Fruit fly (Drosophila melanogaster) whole organism, embryonic: ENCODE measurements around the gene foi.

Experiments
- Bgb ChIP-seq: fragments of 200-800 bp; sonication (Bioruptor generic); IDR thresholded peaks from 2 replicates; pipeline ENCODE4 v1.3.6; 2022; ENCODE audit warnings: missing biosample characterization, missing genetic modification characterization; ENCODE audit not compliant: partially characterized antibody
- Blimp-1 ChIP-seq: fragments of 200-800 bp; sonication (Bioruptor generic); optimal IDR thresholded peaks from 3 replicates; lab custom pipeline; 2018; ENCODE audit warnings: missing biosample characterization, missing genetic modification characterization, mild to moderate bottlenecking, moderate library complexity, missing genetic modification reagents
- CG10366 ChIP-seq: fragments of 200-800 bp; sonication (Bioruptor generic); IDR thresholded peaks from 2 replicates; pipeline ENCODE4 v1.3.6; 2022; ENCODE audit warnings: missing biosample characterization, missing genetic modification characterization
- CG10543 ChIP-seq: fragments of 200-800 bp; sonication (Bioruptor generic); optimal IDR thresholded peaks from 3 replicates; lab custom pipeline; 2017; ENCODE audit warnings: missing biosample characterization, mild to moderate bottlenecking, missing genetic modification characterization, moderate library complexity
- CG10654 ChIP-seq: fragments of 200-800 bp; sonication (Bioruptor generic); optimal IDR thresholded peaks from 2 replicates; lab custom pipeline; 2016; ENCODE audit warnings: missing biosample characterization, missing genetic modification characterization
- CG10959 ChIP-seq: fragments of 200-800 bp; sonication (Bioruptor generic); IDR thresholded peaks from 2 replicates; pipeline ENCODE4 v1.3.6; 2022; ENCODE audit warnings: missing biosample characterization, missing genetic modification characterization
- CG12769 ChIP-seq: fragments of 200-800 bp; sonication (Bioruptor generic); optimal IDR thresholded peaks from 2 replicates; lab custom pipeline; 2019; ENCODE audit warnings: missing biosample characterization, mild to moderate bottlenecking, missing genetic modification characterization, moderate library complexity
- CG15269 ChIP-seq: fragments of 200-800 bp; sonication (Bioruptor generic); optimal IDR thresholded peaks from 2 replicates; lab custom pipeline; 2018; ENCODE audit warnings: missing biosample characterization, mild to moderate bottlenecking, missing genetic modification characterization, moderate library complexity
- CG16779 ChIP-seq: fragments of 200-800 bp; sonication (Bioruptor generic); IDR thresholded peaks from 2 replicates; pipeline ENCODE4 v1.3.6; 2022; ENCODE audit warnings: missing biosample characterization, missing genetic modification characterization
- CG2116 ChIP-seq: fragments of 200-800 bp; sonication (Bioruptor generic); optimal IDR thresholded peaks from 3 replicates; lab custom pipeline; 2018; ENCODE audit warnings: missing biosample characterization, mild to moderate bottlenecking, missing genetic modification characterization
- CG3407 ChIP-seq: fragments of 200-800 bp; sonication (Bioruptor generic); optimal IDR thresholded peaks from 2 replicates; lab custom pipeline; 2018; ENCODE audit warnings: missing biosample characterization, mild to moderate bottlenecking, missing genetic modification characterization
- CG34376 ChIP-seq: fragments of 200-800 bp; sonication (Bioruptor generic); optimal IDR thresholded peaks from 2 replicates; lab custom pipeline; 2018; ENCODE audit warnings: missing biosample characterization, mild to moderate bottlenecking, missing genetic modification characterization
- CG42726 ChIP-seq: fragments of 200-800 bp; sonication (Bioruptor generic); IDR thresholded peaks from 2 replicates; pipeline ENCODE4 v1.3.6; 2022; ENCODE audit warnings: missing biosample characterization, missing genetic modification characterization; ENCODE audit not compliant: partially characterized antibody
- CG4404 ChIP-seq: fragments of 200-800 bp; sonication (Bioruptor generic); IDR thresholded peaks from 2 replicates; pipeline ENCODE4 v1.3.6; 2022; ENCODE audit warnings: missing biosample characterization, missing genetic modification characterization
- CG4820 ChIP-seq: fragments of 200-800 bp; sonication (Bioruptor generic); optimal IDR thresholded peaks from 3 replicates; lab custom pipeline; 2016; ENCODE audit warnings: missing biosample characterization, missing genetic modification characterization
- CG5245 ChIP-seq: fragments of 200-800 bp; sonication (Bioruptor generic); optimal IDR thresholded peaks from 3 replicates; lab custom pipeline; 2016; ENCODE audit warnings: missing biosample characterization, missing genetic modification characterization
- CG7963 ChIP-seq: fragments of 200-800 bp; sonication (Bioruptor generic); IDR thresholded peaks from 3 replicates; pipeline ENCODE4 v1.3.6; 2022; ENCODE audit warnings: missing biosample characterization, missing genetic modification characterization; ENCODE audit not compliant: partially characterized antibody
- CG8359 ChIP-seq: fragments of 200-800 bp; sonication (Bioruptor generic); optimal IDR thresholded peaks from 2 replicates; lab custom pipeline; 2017; ENCODE audit warnings: missing biosample characterization, mild to moderate bottlenecking, missing genetic modification characterization, borderline replicate concordance
- CG9932 ChIP-seq: fragments of 200-800 bp; sonication (Bioruptor generic); IDR thresholded peaks from 2 replicates; pipeline ENCODE4 v1.3.6; 2022; ENCODE audit warnings: missing biosample characterization, missing genetic modification characterization
- CHES-1-like ChIP-seq: fragments of 200-800 bp; sonication (Bioruptor generic); optimal IDR thresholded peaks from 2 replicates; lab custom pipeline; 2016; ENCODE audit warnings: missing biosample characterization, missing genetic modification characterization
- Dbx ChIP-seq: fragments of 200-800 bp; sonication (Bioruptor generic); IDR thresholded peaks from 3 replicates; pipeline ENCODE4 v1.3.6; 2022; ENCODE audit warnings: missing biosample characterization, missing genetic modification characterization
- Hr51 ChIP-seq, 2 experiments: fragments of 200-800 bp; sonication (Bioruptor generic); optimal IDR thresholded peaks; 2 replicates in 1 of 2; 3 replicates in 1 of 2; lab custom pipeline; 2016 to 2018; ENCODE audit warnings: missing biosample characterization in 2 of 2, missing genetic modification characterization in 2 of 2, mild to moderate bottlenecking in 1 of 2, moderate library complexity in 1 of 2
- NFAT ChIP-seq: fragments of 200-800 bp; sonication (Bioruptor generic); IDR thresholded peaks from 2 replicates; pipeline ENCODE4 v1.3.6; 2022; ENCODE audit warnings: missing biosample characterization, missing genetic modification characterization
- Nf-YC ChIP-seq: fragments of 200-800 bp; optimal IDR thresholded peaks from 3 replicates; lab custom pipeline; 2019; ENCODE audit warnings: missing biosample characterization, mild to moderate bottlenecking, missing genetic modification characterization, moderate library complexity
- Sox102F ChIP-seq: fragments of 200-800 bp; sonication (Bioruptor generic); optimal IDR thresholded peaks from 2 replicates; lab custom pipeline; 2018; ENCODE audit warnings: missing biosample characterization, mild to moderate bottlenecking, missing genetic modification characterization, moderate library complexity
- Sry-β ChIP-seq: fragments of 200-800 bp; sonication (Bioruptor generic); optimal IDR thresholded peaks from 2 replicates; lab custom pipeline; 2018; ENCODE audit warnings: missing biosample characterization, mild to moderate bottlenecking, missing genetic modification characterization, moderate library complexity
- Tbp ChIP-seq: fragments of >200 bp; optimal IDR thresholded peaks from 2 replicates; lab custom pipeline; 2018; ENCODE audit warnings: missing biosample characterization, missing genetic modification characterization
- cad ChIP-seq: fragments of >200 bp; optimal IDR thresholded peaks from 2 replicates; lab custom pipeline; 2017; ENCODE audit warnings: missing biosample characterization, missing genetic modification characterization
- cg ChIP-seq: fragments of 200-800 bp; sonication (Bioruptor generic); optimal IDR thresholded peaks from 3 replicates; lab custom pipeline; 2019; ENCODE audit warnings: missing biosample characterization, mild to moderate bottlenecking, missing genetic modification characterization, moderate library complexity
- chinmo ChIP-seq: fragments of 200-800 bp; sonication (Bioruptor generic); IDR thresholded peaks from 4 replicates; pipeline ENCODE4 v1.3.6; 2022; ENCODE audit warnings: missing biosample characterization, missing genetic modification characterization; ENCODE audit not compliant: partially characterized antibody
- ci ChIP-seq: fragments of 200-800 bp; sonication (Bioruptor generic); IDR thresholded peaks from 3 replicates; pipeline ENCODE4 v1.3.6; 2022; ENCODE audit warnings: missing biosample characterization, missing genetic modification characterization
- cwo ChIP-seq: fragments of 200-800 bp; sonication (Bioruptor generic); optimal IDR thresholded peaks from 3 replicates; lab custom pipeline; 2017; ENCODE audit warnings: missing biosample characterization, missing genetic modification characterization, mild to moderate bottlenecking, moderate library complexity, missing genetic modification reagents
- emc ChIP-seq: fragments of 200-800 bp; sonication (Bioruptor generic); optimal IDR thresholded peaks from 2 replicates; lab custom pipeline; 2016; ENCODE audit warnings: missing biosample characterization, missing genetic modification characterization
- ems ChIP-seq: fragments of 200-800 bp; sonication (Bioruptor generic); optimal IDR thresholded peaks from 3 replicates; lab custom pipeline; 2016; ENCODE audit warnings: missing biosample characterization, missing genetic modification characterization
- en ChIP-seq: fragments of 200-800 bp; sonication (Bioruptor generic); optimal IDR thresholded peaks from 2 replicates; lab custom pipeline; 2016; ENCODE audit warnings: missing biosample characterization, missing genetic modification characterization
- exex ChIP-seq: fragments of 200-800 bp; sonication (Bioruptor generic); optimal IDR thresholded peaks from 4 replicates; lab custom pipeline; 2018; ENCODE audit warnings: missing biosample characterization, mild to moderate bottlenecking, missing genetic modification characterization, moderate library complexity
- ftz-f1 ChIP-seq: fragments of 200-800 bp; sonication (Bioruptor generic); optimal IDR thresholded peaks from 2 replicates; lab custom pipeline; 2016; ENCODE audit warnings: missing biosample characterization, missing genetic modification characterization
- grau ChIP-seq: fragments of 200-800 bp; optimal IDR thresholded peaks from 3 replicates; lab custom pipeline; 2019; ENCODE audit warnings: missing biosample characterization, mild to moderate bottlenecking, missing genetic modification characterization, moderate library complexity
- gsb ChIP-seq: fragments of 200-800 bp; sonication (Bioruptor generic); IDR thresholded peaks from 2 replicates; pipeline ENCODE4 v1.3.6; 2022; ENCODE audit warnings: missing biosample characterization, missing genetic modification characterization
- knrl ChIP-seq: fragments of 200-800 bp; sonication (Bioruptor generic); IDR thresholded peaks from 3 replicates; pipeline ENCODE4 v1.3.6; 2022; ENCODE audit warnings: missing biosample characterization, missing genetic modification characterization; ENCODE audit not compliant: partially characterized antibody
- luna ChIP-seq: fragments of 200-800 bp; sonication (Bioruptor generic); optimal IDR thresholded peaks from 2 replicates; lab custom pipeline; 2016; ENCODE audit warnings: missing biosample characterization, missing genetic modification characterization
- pita ChIP-seq: fragments of 200-800 bp; sonication (Bioruptor generic); optimal IDR thresholded peaks from 2 replicates; lab custom pipeline; 2017; ENCODE audit warnings: missing biosample characterization, mild to moderate bottlenecking, missing genetic modification characterization
- salm ChIP-seq: fragments of 200-800 bp; sonication (Bioruptor generic); optimal IDR thresholded peaks from 2 replicates; lab custom pipeline; 2018; ENCODE audit warnings: missing biosample characterization, mild to moderate bottlenecking, missing genetic modification characterization
- slbo ChIP-seq: fragments of 200-800 bp; sonication (Bioruptor generic); IDR thresholded peaks from 2 replicates; pipeline ENCODE4 v1.3.6; 2022; ENCODE audit warnings: missing biosample characterization, missing genetic modification characterization
- so ChIP-seq: fragments of 200-800 bp; sonication (Bioruptor generic); IDR thresholded peaks from 3 replicates; pipeline ENCODE4 v1.3.6; 2022; ENCODE audit warnings: missing biosample characterization, missing genetic modification characterization
- sug ChIP-seq: fragments of 200-800 bp; optimal IDR thresholded peaks from 2 replicates; lab custom pipeline; 2019; ENCODE audit warnings: missing biosample characterization, mild to moderate bottlenecking, missing genetic modification characterization, moderate library complexity
- tll ChIP-seq, 2 experiments: fragments of 200-800 bp in 1 of 2; fragments of >200 bp in 1 of 2; sonication (Bioruptor generic) in 1 of 2; optimal IDR thresholded peaks; 2 replicates each; lab custom pipeline; 2017 to 2019; ENCODE audit warnings: missing biosample characterization in 2 of 2, missing genetic modification characterization in 2 of 2, mild to moderate bottlenecking in 1 of 2, moderate library complexity in 1 of 2
- vnd ChIP-seq: fragments of 200-800 bp; sonication (Bioruptor generic); IDR thresholded peaks from 3 replicates; pipeline ENCODE4 v1.3.6; 2022; ENCODE audit warnings: missing biosample characterization, missing genetic modification characterization; ENCODE audit not compliant: partially characterized antibody

foi gene

dm6 chr3L:8553125-8553524 is 28.1 kb downstream of the foi start (continued):
- peak; percentile 6 for TF ChIP-seq sug (tag; lab: Kevin White, UChicago)
- TF ChIP-seq CG10543, result peak; percentile 81
- TF ChIP-seq so (GFP tag; lab: Robert Waterston, UW), result peak; percentile 23; the same call in 1 of the 3 replicates
- TF ChIP-seq CG15269 (tag; lab: Kevin White, UChicago), result peak; percentile 3
- peak; percentile 56; the same call in 1 of the 2 replicates for TF ChIP-seq CG9932 (GFP tag; lab: Robert Waterston, UW)
- TF ChIP-seq CG5245 (GFP tag; lab: Kevin White, UChicago), result no peak
- no peak for TF ChIP-seq CG10366 (GFP tag; lab: Robert Waterston, UW)
- peak; percentile 27; the same call in 1 of the 2 replicates for TF ChIP-seq gsb (GFP tag; lab: Robert Waterston, UW)
- no peak for TF ChIP-seq CG3407
- TF ChIP-seq Nf-YC (tag; lab: Kevin White, UChicago), result peak; percentile 0
- no peak for TF ChIP-seq emc
- peak; percentile 44; the same call in 1 of the 3 replicates for TF ChIP-seq Dbx
- TF ChIP-seq Sry-β (GFP tag; lab: Kevin White, UChicago), result no peak
- peak; percentile 91 for TF ChIP-seq grau (tag; lab: Kevin White, UChicago)
- TF ChIP-seq en, result no peak
- peak; percentile 4 for TF ChIP-seq CHES-1-like (GFP tag; lab: Kevin White, UChicago)
- TF ChIP-seq slbo (GFP tag; lab: Robert Waterston, UW), result 0 out of 2 replicates have a peak, but pooled peaks have one; percentile 34
- 0 out of 2 replicates have a peak, but pooled peaks have one; percentile 21 for TF ChIP-seq CG16779 (GFP tag; lab: Robert Waterston, UW)
- TF ChIP-seq knrl (GFP tag; lab: Robert Waterston, UW), result no peak
- 0 out of 2 replicates have a peak, but pooled peaks have one; percentile 46 for TF ChIP-seq NFAT (GFP tag; lab: Robert Waterston, UW)
- peak; percentile 54; the same call in 1 of the 3 replicates for TF ChIP-seq ci
- peak; percentile 0 for TF ChIP-seq Blimp-1 (GFP tag; lab: Kevin White, UChicago)
- no peak for TF ChIP-seq exex (tag; lab: Kevin White, UChicago)

- no peak for TF ChIP-seq CG8359 (GFP tag; lab: Kevin White, UChicago)
- TF ChIP-seq CG4820 (GFP tag; lab: Kevin White, UChicago), result no peak
- TF ChIP-seq Sry-β (GFP tag; lab: Kevin White, UChicago), result no peak
- TF ChIP-seq ftz-f1 (GFP tag; lab: Kevin White, UChicago), result peak; percentile 74
- TF ChIP-seq knrl (GFP tag; lab: Robert Waterston, UW), result no peak
- no peak for TF ChIP-seq CG10959 (GFP tag; lab: Robert Waterston, UW)
- no peak for TF ChIP-seq vnd (GFP tag; lab: Robert Waterston, UW)
- TF ChIP-seq CG34376, result peak; percentile 19
- no peak for TF ChIP-seq CG2116
- no peak for TF ChIP-seq salm
- TF ChIP-seq pita (GFP tag; lab: Kevin White, UChicago), result no peak
- TF ChIP-seq Sox102F, result no peak
- no peak for TF ChIP-seq Tbp (GFP tag; lab: Kevin White, UChicago)
- peak; percentile 76 for TF ChIP-seq cwo (GFP tag; lab: Kevin White, UChicago)
- peak; percentile 60 for TF ChIP-seq cad
- no peak for TF ChIP-seq Bgb (GFP tag; lab: Robert Waterston, UW)
- no peak for TF ChIP-seq cg (GFP tag; lab: Kevin White, UChicago)
- no peak for TF ChIP-seq CG4404
- no peak for TF ChIP-seq CG42726
- TF ChIP-seq chinmo (GFP tag; lab: Robert Waterston, UW), result peak; percentile 89
- no peak for TF ChIP-seq Hr51 (GFP tag; optimal IDR thresholded peaks at IDR 0.05; lab: Kevin White, UChicago)
- no peak for TF ChIP-seq CG10654 (GFP tag; lab: Kevin White, UChicago)
- TF ChIP-seq CG7963 (GFP tag; lab: Robert Waterston, UW), result no peak
- peak in 1 of 2 experiments; percentile 23 for TF ChIP-seq tll (GFP tag; optimal IDR thresholded peaks at IDR 0.05; lab: Kevin White, UChicago)
- TF ChIP-seq CG12769 (tag; lab: Kevin White, UChicago), result peak; percentile 13
- no peak for TF ChIP-seq luna (GFP tag; lab: Kevin White, UChicago)
- TF ChIP-seq ems (GFP tag; lab: Kevin White, UChicago), result no peak
These were observed 29.1 kb downstream of the foi start for dm6 chr3L:8554024-8554642.
